Worm (Caenorhabditis elegans) whole organism, L4 larva: ENCODE results near the gene C42D8.1.

Experiments used
- F26F4.8 ChIP-seq: fragments of 200-800 bp; sonication (Bioruptor generic); conservative IDR thresholded peaks from 2 replicates; pipeline ENCODE4 v1.3.6; 2022; ENCODE audit warnings: missing genetic modification characterization, missing compliant biosample characterization
- R02D3.7 ChIP-seq: fragments of 150-350 bp; sonication (generic microtip); optimal IDR thresholded peaks from 3 replicates; lab custom pipeline; 2014; ENCODE audit warnings: missing biosample characterization, missing genetic modification characterization
- ama-1 ChIP-seq: fragments of 150-350 bp; optimal IDR thresholded peaks from 2 replicates; lab custom pipeline; 2014; ENCODE audit warnings: inconsistent platforms, mixed read lengths
- ces-1 ChIP-seq: fragments of 150-350 bp; sonication (generic microtip); optimal IDR thresholded peaks from 4 replicates; lab custom pipeline; 2014; ENCODE audit warnings: missing biosample characterization, missing genetic modification reagents, missing genetic modification characterization
- daf-12 ChIP-seq: fragments of 150-350 bp; optimal IDR thresholded peaks from 2 replicates; lab custom pipeline; 2014; ENCODE audit warnings: missing biosample characterization, missing genetic modification reagents, missing genetic modification characterization
- dpl-1 ChIP-seq: fragments of 150-350 bp; optimal IDR thresholded peaks from 2 replicates; lab custom pipeline; 2014; ENCODE audit warnings: missing biosample characterization, missing genetic modification reagents, missing genetic modification characterization
- lin-1 ChIP-seq: fragments of 200-800 bp; sonication (Bioruptor generic); IDR thresholded peaks from 2 replicates; pipeline ENCODE4 v1.3.6; 2022; ENCODE audit warnings: missing genetic modification reagents, missing genetic modification characterization, missing compliant biosample characterization
- mdl-1 ChIP-seq, 2 experiments: fragments of 150-350 bp in 1 of 2; sonication (generic microtip) in 1 of 2; optimal IDR thresholded peaks; 2 replicates each; lab custom pipeline; 2014 to 2017; ENCODE audit warnings: missing biosample characterization in 2 of 2, missing genetic modification characterization in 2 of 2
- nhr-237 ChIP-seq: sonication (generic microtip); optimal IDR thresholded peaks from 2 replicates; lab custom pipeline; 2017; ENCODE audit warnings: missing biosample characterization, missing genetic modification characterization
- sdz-12 ChIP-seq: fragments of 200-800 bp; sonication (Bioruptor generic); optimal IDR thresholded peaks from 2 replicates; lab custom pipeline; 2018; ENCODE audit warnings: mild to moderate bottlenecking, missing genetic modification characterization, missing compliant biosample characterization
- unc-39 ChIP-seq: sonication (generic microtip); optimal IDR thresholded peaks from 2 replicates; lab custom pipeline; 2017; ENCODE audit warnings: missing biosample characterization, missing genetic modification characterization
- unc-62 ChIP-seq, 3 experiments: fragments of 150-350 bp in 1 of 3; sonication (generic microtip); optimal IDR thresholded peaks in 2 of 3; peaks in 1 of 3; 1 replicate in 1 of 3; 2 replicates in 2 of 3; lab custom pipeline; 2014 to 2017; ENCODE audit warnings: missing biosample characterization in 3 of 3, missing genetic modification characterization in 3 of 3, missing genetic modification reagents in 3 of 3, missing genotype in 1 of 3
- zag-1 ChIP-seq: fragments of 150-350 bp; optimal IDR thresholded peaks from 2 replicates; lab custom pipeline; 2014; ENCODE audit warnings: missing biosample characterization, missing genetic modification characterization

DNA sequence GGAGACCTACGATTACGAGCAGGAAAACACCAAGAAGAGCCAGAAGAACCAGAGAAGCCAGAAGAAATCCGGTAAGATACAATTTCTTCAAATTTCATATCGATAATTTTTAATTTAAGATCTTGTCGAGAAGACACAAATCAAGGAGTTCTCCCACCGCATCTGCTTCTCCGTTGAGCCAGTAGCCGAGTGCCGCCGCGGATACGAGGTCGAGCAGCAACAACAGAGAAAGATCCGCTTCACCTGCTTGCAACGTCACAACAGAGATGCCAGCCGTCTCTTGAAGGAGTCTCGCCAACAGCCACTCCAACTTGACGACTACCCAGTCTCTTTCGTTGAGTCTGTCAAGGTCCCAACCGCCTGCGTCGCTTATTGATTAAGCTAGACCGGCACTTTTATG is 3.6 kb upstream of the C42D8.1 start:
- TF ChIP-seq unc-62 (GFP tag; optimal IDR thresholded peaks at IDR 0.05 in 1 of 2; lab: Kevin White, UChicago) (no peak), unc-62 (tag; optimal IDR thresholded peaks at IDR 0.05; lab: Kevin White, UChicago) (no peak), lin-1 (GFP tag; lab: Robert Waterston, UW) (no peak), ama-1 (no peak), daf-12 (tag; lab: Kevin White, UChicago) (no peak), zag-1 (tag; lab: Kevin White, UChicago) (no peak), mdl-1 (tag; optimal IDR thresholded peaks at IDR 0.05; lab: Kevin White, UChicago) (no peak), nhr-237 (tag; lab: Kevin White, UChicago) (no peak), ces-1 (GFP tag; lab: Kevin White, UChicago) (no peak), dpl-1 (GFP tag; lab: Kevin White, UChicago) (no peak), R02D3.7 (tag; lab: Kevin White, UChicago) (no peak), sdz-12 (GFP tag; lab: Kevin White, UChicago) (no peak), F26F4.8 (GFP tag; lab: Robert Waterston, UW) (no peak), unc-39 (tag; lab: Kevin White, UChicago) (no peak)
